Worm (Caenorhabditis elegans) whole organism, young adult: ENCODE data around the gene mtx-2.
A peak's percentile ranks its signal among the peaks of the same experiment; 100 is the strongest.

Experiments used
- F37B4.10 ChIP-seq: fragments of 200-800 bp; sonication (Bioruptor generic); IDR thresholded peaks from 2 replicates; pipeline ENCODE4 v1.3.6; 2022; ENCODE audit warnings: missing genetic modification characterization, missing compliant biosample characterization
- F52B5.7 ChIP-seq: sonication (generic microtip); optimal IDR thresholded peaks from 2 replicates; lab custom pipeline; 2016; ENCODE audit warnings: mild to moderate bottlenecking, missing genetic modification characterization, missing compliant biosample characterization
- K12H6.12 ChIP-seq: fragments of 200-800 bp; sonication (Bioruptor generic); optimal IDR thresholded peaks from 2 replicates; lab custom pipeline; 2018; ENCODE audit warnings: mild to moderate bottlenecking, missing genetic modification characterization, missing compliant biosample characterization
- Y53G8AR.9 ChIP-seq: fragments of 200-800 bp; sonication (Bioruptor generic); conservative IDR thresholded peaks from 2 replicates; pipeline ENCODE4 v1.3.6; 2022; ENCODE audit warnings: missing genetic modification reagents, missing genetic modification characterization, missing compliant biosample characterization
- ama-1 ChIP-seq, 3 experiments: fragments of 150-350 bp in 1 of 3; sonication (generic microtip) in 2 of 3; optimal IDR thresholded peaks; 2 replicates each; lab custom pipeline; 2014 to 2018; ENCODE audit warnings: missing biosample characterization in 2 of 3, missing genetic modification characterization in 2 of 3, missing genetic modification reagents in 2 of 3
- atf-7 ChIP-seq: sonication (generic microtip); optimal IDR thresholded peaks from 2 replicates; lab custom pipeline; 2017; ENCODE audit warnings: mild to moderate bottlenecking, missing genetic modification characterization, missing compliant biosample characterization
- attf-3 ChIP-seq: fragments of 200-800 bp; sonication (Bioruptor generic); conservative IDR thresholded peaks from 2 replicates; pipeline ENCODE4 v1.3.6; 2022; ENCODE audit warnings: missing genetic modification reagents, missing genetic modification characterization, missing compliant biosample characterization
- attf-5 ChIP-seq: fragments of 200-800 bp; sonication (Bioruptor generic); optimal IDR thresholded peaks from 2 replicates; lab custom pipeline; 2018; ENCODE audit warnings: mild to moderate bottlenecking, missing genetic modification characterization, missing compliant biosample characterization
- bed-1 ChIP-seq: fragments of 200-800 bp; sonication (Bioruptor generic); IDR thresholded peaks from 2 replicates; pipeline ENCODE4 v1.3.6; 2022; ENCODE audit warnings: missing genetic modification reagents, missing genetic modification characterization, missing compliant biosample characterization
- bed-2 ChIP-seq: fragments of 200-800 bp; sonication (Bioruptor generic); IDR thresholded peaks from 2 replicates; pipeline ENCODE4 v1.3.6; 2022; ENCODE audit warnings: missing genetic modification reagents, missing genetic modification characterization, missing compliant biosample characterization
- cebp-1 ChIP-seq, 2 experiments: fragments of 200-800 bp in 1 of 2; sonication (Bioruptor generic) in 1 of 2; sonication (generic microtip) in 1 of 2; IDR thresholded peaks in 1 of 2; optimal IDR thresholded peaks in 1 of 2; 2 replicates each; pipeline versions ENCODE4 v1.3.6 to Lab custom; 2017 to 2022; ENCODE audit warnings: missing compliant biosample characterization in 2 of 2, missing genetic modification characterization in 2 of 2, mild to moderate bottlenecking in 1 of 2, missing genetic modification reagents in 1 of 2, moderate library complexity in 1 of 2
- ceh-27 ChIP-seq: fragments of 200-800 bp; sonication (Bioruptor generic); optimal IDR thresholded peaks from 2 replicates; lab custom pipeline; 2018; ENCODE audit warnings: mild to moderate bottlenecking, missing genetic modification characterization, moderate library complexity, missing compliant biosample characterization
- ceh-91 ChIP-seq: fragments of 200-800 bp; sonication (Bioruptor generic); IDR thresholded peaks from 2 replicates; pipeline ENCODE4 v1.3.6; 2022; ENCODE audit warnings: missing genetic modification reagents, missing genetic modification characterization, missing compliant biosample characterization
- dox-1 ChIP-seq: fragments of 200-800 bp; sonication (Bioruptor generic); IDR thresholded peaks from 2 replicates; pipeline ENCODE4 v1.3.6; 2022; ENCODE audit warnings: missing genetic modification reagents, missing genetic modification characterization, missing compliant biosample characterization
- dpff-1 ChIP-seq: sonication (generic microtip); optimal IDR thresholded peaks from 2 replicates; lab custom pipeline; 2017; ENCODE audit warnings: mild to moderate bottlenecking, missing genetic modification characterization, missing compliant biosample characterization
- dpl-1 ChIP-seq: fragments of 150-350 bp; optimal IDR thresholded peaks from 2 replicates; lab custom pipeline; 2014; ENCODE audit warnings: missing biosample characterization, missing genetic modification reagents, missing genetic modification characterization
- fkh-3 ChIP-seq: sonication (generic microtip); optimal IDR thresholded peaks from 2 replicates; lab custom pipeline; 2016; ENCODE audit warnings: mild to moderate bottlenecking, missing genetic modification characterization, missing compliant biosample characterization
- hmg-1.2 ChIP-seq: fragments of 200-800 bp; sonication (Bioruptor generic); IDR thresholded peaks from 2 replicates; pipeline ENCODE4 v1.3.6; 2022; ENCODE audit warnings: missing genetic modification reagents, missing genetic modification characterization, missing compliant biosample characterization
- hsf-1 ChIP-seq: fragments of 200-800 bp; sonication (Bioruptor generic); IDR thresholded peaks from 2 replicates; pipeline ENCODE4 v1.3.6; 2022; ENCODE audit warnings: missing genetic modification reagents, missing genetic modification characterization, missing compliant biosample characterization
- lin-26 ChIP-seq: fragments of 200-800 bp; sonication (Bioruptor generic); IDR thresholded peaks from 2 replicates; pipeline ENCODE4 v1.3.6; 2022; ENCODE audit warnings: missing genetic modification reagents, missing genetic modification characterization, missing compliant biosample characterization
- lin-35 ChIP-seq, 3 experiments: fragments of 150-350 bp in 2 of 3; sonication (generic microtip) in 1 of 3; optimal IDR thresholded peaks; 2 replicates each; lab custom pipeline; 2014 to 2018; ENCODE audit warnings: missing biosample characterization in 3 of 3, missing genetic modification characterization in 3 of 3, missing genetic modification reagents in 3 of 3
- lin-40 ChIP-seq: sonication (generic microtip); optimal IDR thresholded peaks from 2 replicates; lab custom pipeline; 2016; ENCODE audit warnings: missing genetic modification characterization, mild to moderate bottlenecking, missing compliant biosample characterization, missing genotype, missing genetic modification reagents
- nfya-2 ChIP-seq: fragments of 200-800 bp; sonication (Bioruptor generic); IDR thresholded peaks from 2 replicates; pipeline ENCODE4 v1.3.6; 2022; ENCODE audit warnings: missing genetic modification reagents, missing genetic modification characterization, missing compliant biosample characterization
- nhr-120 ChIP-seq: fragments of 200-800 bp; sonication (Bioruptor generic); IDR thresholded peaks from 2 replicates; pipeline ENCODE4 v1.3.6; 2022; ENCODE audit warnings: missing genetic modification characterization, missing compliant biosample characterization
- nhr-27 ChIP-seq: fragments of 200-800 bp; sonication (Bioruptor generic); optimal IDR thresholded peaks from 2 replicates; lab custom pipeline; 2018; ENCODE audit warnings: mild to moderate bottlenecking, missing genetic modification characterization, moderate library complexity, missing compliant biosample characterization
- rcor-1 ChIP-seq: fragments of 200-800 bp; sonication (Bioruptor generic); IDR thresholded peaks from 2 replicates; pipeline ENCODE4 v1.3.6; 2022; ENCODE audit warnings: missing genetic modification reagents, missing genetic modification characterization, missing compliant biosample characterization
- snpc-1.1 ChIP-seq: sonication (generic microtip); optimal IDR thresholded peaks from 2 replicates; lab custom pipeline; 2017; ENCODE audit warnings: missing genetic modification characterization, mild to moderate bottlenecking, missing compliant biosample characterization, antibody characterized with exemption, moderate library complexity, missing genotype, missing genetic modification reagents; ENCODE audit not compliant: insufficient read depth
- somi-1 ChIP-seq: fragments of 200-800 bp; sonication (Bioruptor generic); optimal IDR thresholded peaks from 2 replicates; lab custom pipeline; 2018; ENCODE audit warnings: mild to moderate bottlenecking, missing genetic modification characterization, missing compliant biosample characterization
- sptf-2 ChIP-seq: fragments of 200-800 bp; sonication (Bioruptor generic); optimal IDR thresholded peaks from 2 replicates; lab custom pipeline; 2018; ENCODE audit warnings: mild to moderate bottlenecking, missing genetic modification characterization, missing compliant biosample characterization
- unc-62 ChIP-seq: fragments of 150-350 bp; optimal IDR thresholded peaks from 2 replicates; lab custom pipeline; 2014; ENCODE audit warnings: missing biosample characterization, missing genetic modification reagents, missing genetic modification characterization
- ztf-26 ChIP-seq: sonication (generic microtip); optimal IDR thresholded peaks from 2 replicates; lab custom pipeline; 2017; ENCODE audit warnings: missing genetic modification characterization, missing compliant biosample characterization

mtx-2 gene

ce11 chrIII:7724433-7724832, 39.0 kb downstream of the mtx-2 start:
- TF ChIP-seq cebp-1 (GFP tag; IDR thresholded peaks at IDR 0.05; lab: Robert Waterston, UW), result peak; percentile 36; the same call in 1 of the 2 replicates
- TF ChIP-seq cebp-1 (tag; optimal IDR thresholded peaks at IDR 0.05; lab: Kevin White, UChicago), result peak; percentile 93
- no peak for TF ChIP-seq nfya-2 (GFP tag; lab: Robert Waterston, UW)
- no peak for TF ChIP-seq ztf-26 (tag; lab: Kevin White, UChicago)
- no peak for TF ChIP-seq unc-62 (GFP tag; lab: Kevin White, UChicago)
- peak; percentile 10 for TF ChIP-seq somi-1 (GFP tag; lab: Kevin White, UChicago)
- TF ChIP-seq bed-2, result no peak
- no peak for TF ChIP-seq sptf-2 (GFP tag; lab: Kevin White, UChicago)
- TF ChIP-seq dpl-1 (GFP tag; lab: Kevin White, UChicago), result no peak
- peak; percentile 58 for TF ChIP-seq K12H6.12 (tag; lab: Kevin White, UChicago)
- no peak for TF ChIP-seq ceh-91 (GFP tag; lab: Robert Waterston, UW)
- no peak for TF ChIP-seq fkh-3 (tag; lab: Kevin White, UChicago)
- no peak for TF ChIP-seq dpff-1 (tag; lab: Kevin White, UChicago)
- TF ChIP-seq snpc-1.1 (tag; lab: Kevin White, UChicago), result no peak
- no peak for TF ChIP-seq bed-1 (GFP tag; lab: Robert Waterston, UW)

DNA sequence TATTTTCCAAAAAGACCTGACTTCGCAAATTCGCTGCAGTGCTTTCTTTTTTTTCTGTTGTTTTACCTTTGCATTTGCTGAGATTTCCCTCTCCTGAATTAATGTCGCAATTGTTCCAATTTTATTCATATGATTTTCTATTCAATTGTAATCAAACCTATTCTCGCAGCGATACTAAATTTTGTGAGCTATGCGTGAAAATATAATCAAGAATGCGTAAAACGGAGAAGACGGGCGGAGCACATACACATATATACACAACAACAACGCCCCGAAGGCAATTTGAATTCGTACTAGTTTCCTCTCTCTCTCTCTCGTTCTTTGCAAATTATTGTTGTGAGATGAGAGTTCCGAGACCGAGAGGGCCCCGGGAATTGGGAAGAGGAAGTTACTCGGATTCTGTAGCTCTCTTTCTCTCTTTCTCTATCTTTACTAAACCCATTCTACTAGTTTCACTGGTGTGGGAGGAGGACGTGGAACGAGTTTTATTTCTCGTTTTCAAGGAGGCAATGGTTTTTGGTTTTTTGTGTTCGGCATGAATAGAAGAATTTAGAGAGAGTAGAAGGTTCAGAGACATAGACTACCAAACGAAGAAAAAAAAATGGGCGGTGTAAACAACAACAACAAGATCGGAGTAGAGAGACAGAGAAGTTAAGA, 39.9 kb downstream of the mtx-2 start:
- no peak for TF ChIP-seq atf-7
- no peak for TF ChIP-seq nhr-27 (tag; lab: Kevin White, UChicago)
- peak; percentile 30 for TF ChIP-seq ceh-27
- TF ChIP-seq somi-1 (GFP tag; lab: Kevin White, UChicago), result peak; percentile 16
- no peak for TF ChIP-seq attf-3 (GFP tag; lab: Robert Waterston, UW)
- no peak for TF ChIP-seq F52B5.7
- peak; percentile 66 for TF ChIP-seq lin-40
- no peak for TF ChIP-seq fkh-3 (tag; lab: Kevin White, UChicago)
- TF ChIP-seq hsf-1 (GFP tag; lab: Robert Waterston, UW), result no peak
- TF ChIP-seq hmg-1.2 (GFP tag; lab: Robert Waterston, UW), result peak; percentile 27; the same call in 1 of the 2 replicates
- peak; percentile 48 for TF ChIP-seq Y53G8AR.9
- TF ChIP-seq K12H6.12 (tag; lab: Kevin White, UChicago), result peak; percentile 57
- TF ChIP-seq dox-1, result no peak
- peak; percentile 10 for TF ChIP-seq attf-5 (GFP tag; lab: Kevin White, UChicago)
- TF ChIP-seq nfya-2 (GFP tag; lab: Robert Waterston, UW), result no peak
- 0 out of 2 replicates have a peak, but pooled peaks have one; percentile 22 for TF ChIP-seq rcor-1 (GFP tag; lab: Robert Waterston, UW)
- peak; percentile 27 for TF ChIP-seq ama-1 (optimal IDR thresholded peaks at IDR 0.05; lab: Kevin White, UChicago)
- no peak for TF ChIP-seq ama-1 (GFP tag; optimal IDR thresholded peaks at IDR 0.05; lab: Kevin White, UChicago)
- TF ChIP-seq lin-26, result peak; percentile 32; the same call in 1 of the 2 replicates

ce11 chrIII:7722999-7723398, 40.4 kb downstream of the mtx-2 start:
- peak; percentile 16 for TF ChIP-seq ceh-27
- TF ChIP-seq dox-1, result no peak
- no peak for TF ChIP-seq nhr-120 (GFP tag; lab: Robert Waterston, UW)
- no peak for TF ChIP-seq lin-35 (GFP tag; optimal IDR thresholded peaks at IDR 0.05; lab: Kevin White, UChicago)
- TF ChIP-seq atf-7, result peak; percentile 14
- peak; percentile 49; the same call in 1 of the 2 replicates for TF ChIP-seq hsf-1 (GFP tag; lab: Robert Waterston, UW)
- TF ChIP-seq ztf-26 (tag; lab: Kevin White, UChicago), result no peak
- no peak for TF ChIP-seq ceh-91 (GFP tag; lab: Robert Waterston, UW)
- TF ChIP-seq F37B4.10, result no peak

DNA sequence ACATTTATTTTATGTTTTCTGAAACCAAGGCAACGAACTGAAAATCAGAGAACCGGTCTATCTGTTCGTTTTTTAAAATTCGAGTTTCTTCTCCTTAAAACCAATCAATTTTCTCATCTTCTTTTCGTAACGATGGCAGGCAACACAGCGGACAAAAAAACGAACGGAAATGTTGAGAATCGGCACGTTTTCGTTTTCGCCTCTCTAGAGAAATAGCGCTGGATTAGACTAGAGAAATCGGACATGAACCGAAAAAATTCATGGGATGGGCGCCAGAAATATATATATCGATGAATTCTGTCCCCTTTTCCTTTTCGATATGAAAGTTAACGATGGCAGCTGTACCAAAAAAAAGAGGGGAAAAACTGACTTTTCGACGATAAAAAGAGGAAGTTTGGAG, 41.0 kb downstream of the mtx-2 start:
- TF ChIP-seq cebp-1 (GFP tag; IDR thresholded peaks at IDR 0.05; lab: Robert Waterston, UW) (no peak), cebp-1 (tag; optimal IDR thresholded peaks at IDR 0.05; lab: Kevin White, UChicago) (peak; percentile 17), lin-26 (no peak), lin-40 (peak; percentile 33), somi-1 (GFP tag; lab: Kevin White, UChicago) (peak; percentile 34)
- TF ChIP-seq, all 124 proteins: peak for 3
